Worm (Caenorhabditis elegans) whole organism, young adult: Measurements from ENCODE around the gene T08D2.6.

ENCODE experiments used
- ama-1 ChIP-seq, 3 experiments: fragments of 150-350 bp in 1 of 3; sonication (generic microtip) in 2 of 3; optimal IDR thresholded peaks; 2 replicates each; lab custom pipeline; 2014 to 2018; ENCODE audit warnings: missing biosample characterization in 2 of 3, missing genetic modification characterization in 2 of 3, missing genetic modification reagents in 2 of 3
- attf-3 ChIP-seq: fragments of 200-800 bp; sonication (Bioruptor generic); conservative IDR thresholded peaks from 2 replicates; pipeline ENCODE4 v1.3.6; 2022; ENCODE audit warnings: missing genetic modification reagents, missing genetic modification characterization, missing compliant biosample characterization
- ceh-40 ChIP-seq: fragments of 200-800 bp; sonication (Bioruptor generic); IDR thresholded peaks from 2 replicates; pipeline ENCODE4 v1.3.6; 2022; ENCODE audit warnings: missing genetic modification characterization, missing compliant biosample characterization
- lir-1 ChIP-seq: fragments of 200-800 bp; sonication (Bioruptor generic); conservative IDR thresholded peaks from 2 replicates; pipeline ENCODE4 v1.3.6; 2022; ENCODE audit warnings: missing genetic modification reagents, missing genetic modification characterization, missing compliant biosample characterization
- pha-4 ChIP-seq: fragments of 150-350 bp; sonication (generic microtip); optimal IDR thresholded peaks from 2 replicates; lab custom pipeline; 2014; ENCODE audit warnings: missing biosample characterization, missing genetic modification reagents, missing genetic modification characterization
- sdz-38 ChIP-seq: sonication (generic microtip); optimal IDR thresholded peaks from 2 replicates; lab custom pipeline; 2016; ENCODE audit warnings: missing genotype, missing genetic modification characterization, missing compliant biosample characterization
- snpc-4 ChIP-seq, 5 experiments: fragments of 150-350 bp in 1 of 5; sonication (generic microtip) in 4 of 5; optimal IDR thresholded peaks; 2 replicates each; lab custom pipeline; 2014 to 2018; ENCODE audit warnings: missing genetic modification characterization in 5 of 5, missing biosample characterization in 3 of 5, antibody characterized with exemption in 2 of 5, mild to moderate bottlenecking in 2 of 5, missing compliant biosample characterization in 2 of 5, missing genotype in 2 of 5, moderate library complexity in 2 of 5, missing genetic modification reagents in 1 of 5
- tbp1 ChIP-seq: fragments of 200-800 bp; sonication (Bioruptor generic); optimal IDR thresholded peaks from 2 replicates; lab custom pipeline; 2018; ENCODE audit warnings: mild to moderate bottlenecking, missing genetic modification characterization, missing compliant biosample characterization
- unc-62 ChIP-seq: fragments of 150-350 bp; optimal IDR thresholded peaks from 2 replicates; lab custom pipeline; 2014; ENCODE audit warnings: missing biosample characterization, missing genetic modification reagents, missing genetic modification characterization
- zim-3 ChIP-seq: sonication (generic microtip); optimal IDR thresholded peaks from 2 replicates; lab custom pipeline; 2017; ENCODE audit warnings: mild to moderate bottlenecking, missing genetic modification characterization, moderate library complexity, missing compliant biosample characterization
- ztf-22 ChIP-seq: fragments of 200-800 bp; sonication (Bioruptor generic); optimal IDR thresholded peaks from 2 replicates; lab custom pipeline; 2018; ENCODE audit warnings: mild to moderate bottlenecking, missing genetic modification characterization, moderate library complexity, missing compliant biosample characterization

- TF ChIP-seq ceh-40 (GFP tag; lab: Robert Waterston, UW) (no peak), pha-4 (tag; lab: Kevin White, UChicago) (no peak), ama-1 (optimal IDR thresholded peaks at IDR 0.05; lab: Kevin White, UChicago) (no peak), ama-1 (GFP tag; optimal IDR thresholded peaks at IDR 0.05; lab: Kevin White, UChicago) (no peak), attf-3 (no peak), ztf-22 (no peak), unc-62 (no peak), tbp1 (GFP tag; lab: Kevin White, UChicago) (no peak), zim-3 (tag; lab: Kevin White, UChicago) (no peak), snpc-4 (GFP tag; optimal IDR thresholded peaks at IDR 0.05; lab: Kevin White, UChicago) (no peak), snpc-4 (tag; optimal IDR thresholded peaks at IDR 0.05; lab: Kevin White, UChicago) (no peak), sdz-38 (no peak), lir-1 (GFP tag; lab: Robert Waterston, UW) (no peak)
These were observed 40.8 kb downstream of the T08D2.6 start, which contains the start of gene Y73B3A.8 for ce11 chrX:141149-141548.
